Worm (Caenorhabditis elegans): ENCODE results near the gene R01H10.4.
"Not testable (repeated sequence)": the region's sequence is repeated elsewhere in the genome, so short reads cannot be mapped to it uniquely, and the experiment has no call there.

Gene R01H10.4

ce11 chrIII:10261256-10261655 lies 6.6 kb downstream of the R01H10.4 start:
- TF ChIP-seq ztf-4 (tag; optimal IDR thresholded peaks at IDR 0.05) = no peak
- no peak for TF ChIP-seq nhr-23 (tag; optimal IDR thresholded peaks at IDR 0.05)
- no peak for TF ChIP-seq nhr-10 (tag; optimal IDR thresholded peaks at IDR 0.05)
- TF ChIP-seq ceh-16 (tag; optimal IDR thresholded peaks at IDR 0.05) = no peak
- no peak for TF ChIP-seq nhr-6 (tag; optimal IDR thresholded peaks at IDR 0.05)
- TF ChIP-seq dmd-4 (tag; optimal IDR thresholded peaks at IDR 0.05) = no peak
- TF ChIP-seq mdl-1 (tag; optimal IDR thresholded peaks at IDR 0.05) = no peak
- TF ChIP-seq lin-13 (GFP tag; optimal IDR thresholded peaks at IDR 0.05) = no peak
- no peak for TF ChIP-seq crh-2 (tag; optimal IDR thresholded peaks at IDR 0.05)
- no peak for TF ChIP-seq egl-27 (tag; optimal IDR thresholded peaks at IDR 0.05)
- TF ChIP-seq lin-39 (tag; optimal IDR thresholded peaks at IDR 0.05) = no peak
- no peak for TF ChIP-seq lin-11 (tag; optimal IDR thresholded peaks at IDR 0.05)

- TF ChIP-seq nhr-21 (tag; optimal IDR thresholded peaks at IDR 0.05) (no peak), sma-3 (GFP tag; optimal IDR thresholded peaks at IDR 0.05) (no peak), mab-5 (tag; optimal IDR thresholded peaks at IDR 0.05) (no peak), peb-1 (tag; optimal IDR thresholded peaks at IDR 0.05) (no peak), nhr-23 (tag; optimal IDR thresholded peaks at IDR 0.05) (no peak), ceh-16 (tag; optimal IDR thresholded peaks at IDR 0.05) (no peak), lin-39 (tag; optimal IDR thresholded peaks at IDR 0.05) (no peak), nhr-237 (tag; optimal IDR thresholded peaks at IDR 0.05) (no peak), nhr-129 (tag; optimal IDR thresholded peaks at IDR 0.05) (no peak), nhr-25 (tag; optimal IDR thresholded peaks at IDR 0.05) (no peak), elt-1 (tag; optimal IDR thresholded peaks at IDR 0.05) (no peak), zag-1 (tag; optimal IDR thresholded peaks at IDR 0.05) (no peak), ztf-1 (GFP tag; conservative IDR thresholded peaks at IDR 0.05) (no peak), fos-1 (tag; optimal IDR thresholded peaks at IDR 0.05) (no peak), F13H6.1 (tag; optimal IDR thresholded peaks at IDR 0.05) (no peak), Y55F3AM.14 (GFP tag; optimal IDR thresholded peaks at IDR 0.05) (no peak), nhr-77 (tag; optimal IDR thresholded peaks at IDR 0.05) (no peak), mbf-1 (tag; optimal IDR thresholded peaks at IDR 0.05) (no peak)
Measured at ce11 chrIII:10261682-10262081, 7.1 kb downstream of the R01H10.4 start, which contains the start of gene bbs-5. Gene bbs-5 (minus strand): TSS chrIII:10261782.

ce11 chrIII:10266824-10267223 lies 12.2 kb downstream of the R01H10.4 start, which contains the start of gene inpp-4B:
Gene inpp-4B (minus strand): TSS chrIII:10266877.
- not testable (repeated sequence) for TF ChIP-seq mab-5 (tag; optimal IDR thresholded peaks at IDR 0.05); ztf-4 (tag; optimal IDR thresholded peaks at IDR 0.05); unc-62 (GFP tag; optimal IDR thresholded peaks at IDR 0.05)

ce11 chrIII:10270778-10271307 lies 16.2 kb downstream of the R01H10.4 start, which contains the start of gene cnk-1:
Gene cnk-1 (plus strand): TSS chrIII:10271257.
- TF ChIP-seq F13H6.1 (tag; optimal IDR thresholded peaks at IDR 0.05) (peak; percentile 81), mdl-1 (tag; optimal IDR thresholded peaks at IDR 0.05) (peak in 1 of 2 experiments; percentile 24), skn-1 (tag; optimal IDR thresholded peaks at IDR 0.05) (no peak), sma-3 (GFP tag; optimal IDR thresholded peaks at IDR 0.05) (peak; percentile 82), sma-9 (GFP tag; optimal IDR thresholded peaks at IDR 0.05) (peak; percentile 74), sma-9 (tag; optimal IDR thresholded peaks at IDR 0.05) (no peak), C34F6.9 (tag; optimal IDR thresholded peaks at IDR 0.05) (peak; percentile 62), unc-55 (GFP tag; optimal IDR thresholded peaks at IDR 0.05) (peak; percentile 80), unc-39 (tag; optimal IDR thresholded peaks at IDR 0.05) (no peak), lsy-2 (tag; optimal IDR thresholded peaks at IDR 0.05) (peak; percentile 63 to 84), fos-1 (tag; optimal IDR thresholded peaks at IDR 0.05) (peak; percentile 13), lin-13 (GFP tag; optimal IDR thresholded peaks at IDR 0.05) (peak; percentile 57), ztf-11 (tag; optimal IDR thresholded peaks at IDR 0.05) (no peak), nhr-129 (tag; optimal IDR thresholded peaks at IDR 0.05) (peak; percentile 59), nhr-21 (tag; optimal IDR thresholded peaks at IDR 0.05) (peak; percentile 36), sem-4 (tag; optimal IDR thresholded peaks at IDR 0.05) (peak; percentile 13), R02D3.7 (tag; optimal IDR thresholded peaks at IDR 0.05) (peak; percentile 48), mab-5 (tag; optimal IDR thresholded peaks at IDR 0.05) (peak; percentile 8), peb-1 (tag; optimal IDR thresholded peaks at IDR 0.05) (no peak), crh-2 (tag; optimal IDR thresholded peaks at IDR 0.05) (peak; percentile 73), aly-2 (tag; optimal IDR thresholded peaks at IDR 0.05) (no peak), gmeb-1 (tag; optimal IDR thresholded peaks at IDR 0.05) (peak; percentile 71), nhr-10 (tag; optimal IDR thresholded peaks at IDR 0.05) (no peak), nhr-25 (tag; optimal IDR thresholded peaks at IDR 0.05) (peak; percentile 56)
